Fruit fly (Drosophila melanogaster) S2 (cell line): ENCODE measurements around the gene Unc-76.
A peak's percentile ranks its signal among the peaks of the same experiment; 100 is the strongest.

Source experiments
- CG8478 ChIP-seq: fragments of >200 bp; optimal IDR thresholded peaks from 2 replicates; lab custom pipeline; 2018
- CTCF ChIP-seq, 2 experiments: fragments of >200 bp; optimal IDR thresholded peaks; 2 replicates each; lab custom pipeline; 2018

Unc-76 gene

dm6 chrX:2083678-2084162, 3.3 kb downstream of the Unc-76 start:
- TF ChIP-seq CG8478 (lab: Kevin White, UChicago) (no peak), CTCF (optimal IDR thresholded peaks at IDR 0.05; lab: Kevin White, UChicago) (no peak)

- no peak for TF ChIP-seq CG8478 (lab: Kevin White, UChicago)
- no peak for TF ChIP-seq CTCF (optimal IDR thresholded peaks at IDR 0.05; lab: Kevin White, UChicago)
These were observed 7.1 kb downstream of the Unc-76 start for dm6 chrX:2087501-2087900.

- no peak for TF ChIP-seq CG8478 (lab: Kevin White, UChicago)
- no peak for TF ChIP-seq CTCF (optimal IDR thresholded peaks at IDR 0.05; lab: Kevin White, UChicago)
These were observed 8.4 kb downstream of the Unc-76 start for dm6 chrX:2088798-2089197.

- no peak for TF ChIP-seq CG8478 (lab: Kevin White, UChicago)
- no peak for TF ChIP-seq CTCF (optimal IDR thresholded peaks at IDR 0.05; lab: Kevin White, UChicago)
These were observed 9.4 kb downstream of the Unc-76 start for dm6 chrX:2089812-2090211.

- TF ChIP-seq CTCF (optimal IDR thresholded peaks at IDR 0.05; lab: Kevin White, UChicago), result peak; percentile 58 to 78
- no peak for TF ChIP-seq CG8478 (lab: Kevin White, UChicago)
These were observed 13.8 kb downstream of the Unc-76 start, which contains the start of gene csw for dm6 chrX:2094072-2094761. Gene csw (plus strand): TSS chrX:2094234.

- TF ChIP-seq CTCF (optimal IDR thresholded peaks at IDR 0.05; lab: Kevin White, UChicago), result no peak
- TF ChIP-seq CG8478 (lab: Kevin White, UChicago), result no peak
These were observed 15.9 kb downstream of the Unc-76 start for dm6 chrX:2096341-2096740.

dm6 chrX:2098267-2098666, 17.9 kb downstream of the Unc-76 start:
- TF ChIP-seq CG8478 (lab: Kevin White, UChicago) (no peak), CTCF (optimal IDR thresholded peaks at IDR 0.05; lab: Kevin White, UChicago) (no peak)

- TF ChIP-seq CG8478 (lab: Kevin White, UChicago) (no peak), CTCF (optimal IDR thresholded peaks at IDR 0.05; lab: Kevin White, UChicago) (no peak)
These were observed 23.4 kb downstream of the Unc-76 start for dm6 chrX:2103859-2104258.

dm6 chrX:2104365-2104764, 24.0 kb downstream of the Unc-76 start:
- no peak for TF ChIP-seq CTCF (optimal IDR thresholded peaks at IDR 0.05; lab: Kevin White, UChicago)
- TF ChIP-seq CG8478 (lab: Kevin White, UChicago), result no peak

- no peak for TF ChIP-seq CTCF (optimal IDR thresholded peaks at IDR 0.05; lab: Kevin White, UChicago)
These were observed 26.0 kb downstream of the Unc-76 start for dm6 chrX:2106367-2106766.

- TF ChIP-seq CG8478 (lab: Kevin White, UChicago) (no peak), CTCF (optimal IDR thresholded peaks at IDR 0.05; lab: Kevin White, UChicago) (no peak)
These were observed 27.5 kb downstream of the Unc-76 start for dm6 chrX:2107782-2108409.

dm6 chrX:2108639-2109038, 28.2 kb downstream of the Unc-76 start:
- TF ChIP-seq CG8478 (lab: Kevin White, UChicago), result no peak
- TF ChIP-seq CTCF (optimal IDR thresholded peaks at IDR 0.05; lab: Kevin White, UChicago), result no peak

dm6 chrX:2112660-2113059, 32.2 kb downstream of the Unc-76 start:
- TF ChIP-seq CTCF (optimal IDR thresholded peaks at IDR 0.05; lab: Kevin White, UChicago) (peak; percentile 32 to 45), CG8478 (lab: Kevin White, UChicago) (no peak)

dm6 chrX:2121716-2122601, 41.5 kb downstream of the Unc-76 start:
- TF ChIP-seq CTCF (optimal IDR thresholded peaks at IDR 0.05; lab: Kevin White, UChicago) (no peak), CG8478 (lab: Kevin White, UChicago) (no peak)
